Worm (Caenorhabditis elegans) whole organism, L4/young adult: ENCODE results near the gene sma-1.

Source experiments
- dao-5 ChIP-seq: sonication (generic microtip); optimal IDR thresholded peaks from 2 replicates; lab custom pipeline; 2016; ENCODE audit warnings: missing genotype, missing genetic modification characterization, moderate library complexity, missing compliant biosample characterization
- him-1 ChIP-seq: sonication (generic microtip); optimal IDR thresholded peaks from 2 replicates; lab custom pipeline; 2016; ENCODE audit warnings: missing genotype, missing genetic modification reagents, missing genetic modification characterization, missing compliant biosample characterization

DNA sequence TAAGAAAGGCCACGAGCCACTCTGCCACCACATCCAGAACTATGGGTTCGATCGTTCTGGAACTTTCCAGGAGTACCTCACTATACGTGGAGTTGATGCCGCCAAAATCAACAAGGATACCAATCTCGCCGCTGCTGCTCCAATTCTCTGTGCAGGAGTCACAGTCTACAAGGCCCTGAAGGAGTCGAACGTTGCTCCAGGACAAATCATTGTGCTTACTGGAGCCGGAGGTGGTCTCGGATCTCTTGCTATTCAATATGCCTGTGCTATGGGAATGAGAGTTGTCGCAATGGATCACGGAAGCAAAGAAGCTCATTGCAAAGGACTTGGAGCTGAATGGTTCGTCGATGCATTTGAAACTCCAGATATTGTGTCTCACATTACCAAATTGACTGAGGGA is 10.6 kb upstream of the sma-1 start:
- TF ChIP-seq him-1 (tag; lab: Kevin White, UChicago) (no peak), dao-5 (tag; lab: Kevin White, UChicago) (no peak)
